Worm (Caenorhabditis elegans) whole organism, early embryonic: ENCODE measurements around the gene ZK1010.2.

Experiments used
- aly-1 ChIP-seq: sonication (generic microtip); optimal IDR thresholded peaks from 2 replicates; lab custom pipeline; 2016; ENCODE audit warnings: missing genetic modification characterization, missing compliant biosample characterization
- ama-1 ChIP-seq: fragments of 150-350 bp; optimal IDR thresholded peaks from 2 replicates; lab custom pipeline; 2014
- ceh-36 ChIP-seq: sonication (generic microtip); optimal IDR thresholded peaks from 2 replicates; lab custom pipeline; 2016; ENCODE audit warnings: missing genetic modification characterization, inconsistent platforms, missing compliant biosample characterization
- ets-7 ChIP-seq: sonication (generic microtip); optimal IDR thresholded peaks from 2 replicates; lab custom pipeline; 2016; ENCODE audit warnings: missing genotype, missing genetic modification characterization, missing compliant biosample characterization
- hmbx-1 ChIP-seq: sonication (generic microtip); optimal IDR thresholded peaks from 2 replicates; lab custom pipeline; 2016; ENCODE audit warnings: mild to moderate bottlenecking, missing genetic modification characterization, missing compliant biosample characterization
- hnd-1 ChIP-seq: sonication (generic microtip); optimal IDR thresholded peaks from 2 replicates; lab custom pipeline; 2016; ENCODE audit warnings: missing genetic modification characterization, missing compliant biosample characterization
- scrt-1 ChIP-seq: fragments of 200-800 bp; sonication (Bioruptor generic); IDR thresholded peaks from 2 replicates; pipeline ENCODE4 v1.3.6; 2022; ENCODE audit warnings: missing genetic modification characterization, missing compliant biosample characterization

DNA sequence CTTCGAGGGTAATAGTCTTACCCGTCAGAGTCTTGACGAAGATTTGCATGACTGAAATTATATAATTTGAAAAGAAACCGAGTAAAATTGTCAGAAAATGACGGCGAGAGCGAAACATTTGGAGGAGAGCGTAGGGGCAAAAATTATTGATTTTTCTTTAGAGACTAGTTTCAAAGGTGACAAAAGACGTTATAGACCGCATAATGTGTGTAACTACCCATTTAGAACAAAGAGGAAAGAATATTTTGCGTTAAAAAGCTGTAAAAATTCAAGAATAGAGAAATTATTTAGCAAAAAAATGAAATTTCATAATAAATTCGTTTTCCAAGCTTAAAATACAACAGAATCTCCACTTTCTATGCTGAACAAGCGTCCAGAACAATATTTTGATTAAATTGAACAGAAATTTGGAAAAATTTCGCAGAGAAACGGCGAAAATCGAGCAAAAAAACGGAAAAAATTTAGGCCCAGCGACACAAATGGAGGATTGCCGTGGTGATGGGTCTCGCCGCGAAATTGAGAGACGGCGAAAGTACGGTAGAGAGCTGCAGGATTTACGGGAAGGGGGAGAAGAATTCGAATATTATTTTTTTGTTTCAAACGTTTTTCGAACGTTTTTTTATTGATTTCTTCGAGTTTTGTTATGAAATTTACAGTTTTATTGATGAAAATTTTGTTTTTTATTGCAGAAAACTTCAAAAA lies 962 bp upstream of the ZK1010.2 start, which contains the start of the genes ubq-2 and frg-1:
- TF ChIP-seq ceh-36 (tag; lab: Kevin White, UChicago), result no peak
- no peak for TF ChIP-seq hnd-1
- TF ChIP-seq hmbx-1 (tag; lab: Kevin White, UChicago), result no peak
- no peak for TF ChIP-seq aly-1 (tag; lab: Kevin White, UChicago)
- no peak for TF ChIP-seq ets-7 (tag; lab: Kevin White, UChicago)
- no peak for TF ChIP-seq ama-1 (lab: Kevin White, UChicago)
- no peak for TF ChIP-seq scrt-1 (GFP tag; lab: Robert Waterston, UW)
